Worm (Caenorhabditis elegans): Measurements from ENCODE around the gene F43E12.1.

The F43E12.1 gene

ce11 chrX:7153460-7153859 lies 24.0 kb upstream of the F43E12.1 start:
- TF ChIP-seq klf-2 (GFP tag; conservative IDR thresholded peaks at IDR 0.05) (no peak), med-1 (GFP tag; optimal IDR thresholded peaks at IDR 0.05; ENCODE audit: insufficient read depth) (no peak), tab-1 (GFP tag; IDR thresholded peaks at IDR 0.05) (no peak), ztf-29 (GFP tag; IDR thresholded peaks at IDR 0.05) (no peak), ref-1 (GFP tag; conservative IDR thresholded peaks at IDR 0.05) (no peak), flt-1 (GFP tag; IDR thresholded peaks at IDR 0.05) (no peak), cog-1 (tag; optimal IDR thresholded peaks at IDR 0.05) (no peak), T22C8.4 (GFP tag; IDR thresholded peaks at IDR 0.05) (no peak), ztf-23 (GFP tag; IDR thresholded peaks at IDR 0.05) (no peak)

- no peak for TF ChIP-seq ref-1 (GFP tag; conservative IDR thresholded peaks at IDR 0.05)
Measured at ce11 chrX:7155879-7156278, 21.6 kb upstream of the F43E12.1 start, which contains the start of gene C54D1.7. C54D1.7 (minus strand) TSS chrX:7156035.

ce11 chrX:7157483-7157882 lies 20.0 kb upstream of the F43E12.1 start:
- no peak for TF ChIP-seq ref-1 (GFP tag; conservative IDR thresholded peaks at IDR 0.05)
- no peak for TF ChIP-seq flt-1 (GFP tag; IDR thresholded peaks at IDR 0.05)
- no peak for TF ChIP-seq klf-2 (GFP tag; conservative IDR thresholded peaks at IDR 0.05)
- no peak for TF ChIP-seq cog-1 (tag; optimal IDR thresholded peaks at IDR 0.05)
- TF ChIP-seq tab-1 (GFP tag; IDR thresholded peaks at IDR 0.05) = no peak
- no peak for TF ChIP-seq med-1 (GFP tag; optimal IDR thresholded peaks at IDR 0.05; ENCODE audit: insufficient read depth)
- TF ChIP-seq T22C8.4 (GFP tag; IDR thresholded peaks at IDR 0.05) = no peak
- TF ChIP-seq ztf-29 (GFP tag; IDR thresholded peaks at IDR 0.05) = no peak
- no peak for TF ChIP-seq ztf-23 (GFP tag; IDR thresholded peaks at IDR 0.05)

- TF ChIP-seq ztf-29 (GFP tag; IDR thresholded peaks at IDR 0.05) (no peak), T22C8.4 (GFP tag; IDR thresholded peaks at IDR 0.05) (no peak), ref-1 (GFP tag; conservative IDR thresholded peaks at IDR 0.05) (no peak), klf-2 (GFP tag; conservative IDR thresholded peaks at IDR 0.05) (no peak), cog-1 (tag; optimal IDR thresholded peaks at IDR 0.05) (no peak), tab-1 (GFP tag; IDR thresholded peaks at IDR 0.05) (no peak), ztf-23 (GFP tag; IDR thresholded peaks at IDR 0.05) (no peak), flt-1 (GFP tag; IDR thresholded peaks at IDR 0.05) (no peak), med-1 (GFP tag; optimal IDR thresholded peaks at IDR 0.05; ENCODE audit: insufficient read depth) (no peak)
Measured at ce11 chrX:7158736-7159135, 18.7 kb upstream of the F43E12.1 start, which contains the start of gene pgp-10. pgp-10 (plus strand) TSS chrX:7159036.

ce11 chrX:7162764-7163163 lies 14.7 kb upstream of the F43E12.1 start:
- TF ChIP-seq med-1 (GFP tag; optimal IDR thresholded peaks at IDR 0.05; ENCODE audit: insufficient read depth) = no peak
- no peak for TF ChIP-seq cog-1 (tag; optimal IDR thresholded peaks at IDR 0.05)
- TF ChIP-seq T22C8.4 (GFP tag; IDR thresholded peaks at IDR 0.05) = no peak
- no peak for TF ChIP-seq ztf-29 (GFP tag; IDR thresholded peaks at IDR 0.05)
- no peak for TF ChIP-seq ztf-23 (GFP tag; IDR thresholded peaks at IDR 0.05)
- TF ChIP-seq ref-1 (GFP tag; conservative IDR thresholded peaks at IDR 0.05) = no peak
- TF ChIP-seq flt-1 (GFP tag; IDR thresholded peaks at IDR 0.05) = no peak
- TF ChIP-seq tab-1 (GFP tag; IDR thresholded peaks at IDR 0.05) = no peak
- TF ChIP-seq klf-2 (GFP tag; conservative IDR thresholded peaks at IDR 0.05) = no peak

ce11 chrX:7170575-7171297 lies 6.7 kb upstream of the F43E12.1 start, which contains the start of gene bar-1:
bar-1 (minus strand) TSS chrX:7170625.
- TF ChIP-seq med-1 (GFP tag; optimal IDR thresholded peaks at IDR 0.05; ENCODE audit: insufficient read depth) = no peak

ce11 chrX:7175389-7175788 lies 2.1 kb upstream of the F43E12.1 start:
- TF ChIP-seq klf-2 (GFP tag; conservative IDR thresholded peaks at IDR 0.05) = no peak
- no peak for TF ChIP-seq tab-1 (GFP tag; IDR thresholded peaks at IDR 0.05)
- TF ChIP-seq cog-1 (tag; optimal IDR thresholded peaks at IDR 0.05) = no peak
- TF ChIP-seq ref-1 (GFP tag; conservative IDR thresholded peaks at IDR 0.05) = no peak
- no peak for TF ChIP-seq flt-1 (GFP tag; IDR thresholded peaks at IDR 0.05)
- no peak for TF ChIP-seq med-1 (GFP tag; optimal IDR thresholded peaks at IDR 0.05; ENCODE audit: insufficient read depth)
- TF ChIP-seq T22C8.4 (GFP tag; IDR thresholded peaks at IDR 0.05) = no peak
- no peak for TF ChIP-seq ztf-29 (GFP tag; IDR thresholded peaks at IDR 0.05)

- no peak for TF ChIP-seq med-1 (GFP tag; optimal IDR thresholded peaks at IDR 0.05; ENCODE audit: insufficient read depth)
- no peak for TF ChIP-seq flt-1 (GFP tag; IDR thresholded peaks at IDR 0.05)
- no peak for TF ChIP-seq tab-1 (GFP tag; IDR thresholded peaks at IDR 0.05)
- no peak for TF ChIP-seq T22C8.4 (GFP tag; IDR thresholded peaks at IDR 0.05)
- no peak for TF ChIP-seq ztf-23 (GFP tag; IDR thresholded peaks at IDR 0.05)
- TF ChIP-seq ref-1 (GFP tag; conservative IDR thresholded peaks at IDR 0.05) = no peak
- no peak for TF ChIP-seq cog-1 (tag; optimal IDR thresholded peaks at IDR 0.05)
- no peak for TF ChIP-seq klf-2 (GFP tag; conservative IDR thresholded peaks at IDR 0.05)
- no peak for TF ChIP-seq ztf-29 (GFP tag; IDR thresholded peaks at IDR 0.05)
Measured at ce11 chrX:7176817-7177216, 624 bp upstream of the F43E12.1 start.

- TF ChIP-seq klf-2 (GFP tag; conservative IDR thresholded peaks at IDR 0.05) (no peak), cog-1 (tag; optimal IDR thresholded peaks at IDR 0.05) (no peak), med-1 (GFP tag; optimal IDR thresholded peaks at IDR 0.05; ENCODE audit: insufficient read depth) (no peak), flt-1 (GFP tag; IDR thresholded peaks at IDR 0.05) (no peak), tab-1 (GFP tag; IDR thresholded peaks at IDR 0.05) (no peak), ztf-23 (GFP tag; IDR thresholded peaks at IDR 0.05) (no peak; the same call in 1 of the 2 replicates), ref-1 (GFP tag; conservative IDR thresholded peaks at IDR 0.05) (no peak), T22C8.4 (GFP tag; IDR thresholded peaks at IDR 0.05) (no peak), ztf-29 (GFP tag; IDR thresholded peaks at IDR 0.05) (no peak)
Measured at ce11 chrX:7181627-7182026, 4.2 kb downstream of the F43E12.1 start.

ce11 chrX:7187602-7188001 lies 10.2 kb downstream of the F43E12.1 start, which contains the start of gene C55B6.4:
C55B6.4 (minus strand) TSS chrX:7187702.
- no peak for TF ChIP-seq T22C8.4 (GFP tag; IDR thresholded peaks at IDR 0.05)
- no peak for TF ChIP-seq ztf-23 (GFP tag; IDR thresholded peaks at IDR 0.05)
- TF ChIP-seq cog-1 (tag; optimal IDR thresholded peaks at IDR 0.05) = no peak
- TF ChIP-seq tab-1 (GFP tag; IDR thresholded peaks at IDR 0.05) = no peak
- no peak for TF ChIP-seq klf-2 (GFP tag; conservative IDR thresholded peaks at IDR 0.05)
- TF ChIP-seq ztf-29 (GFP tag; IDR thresholded peaks at IDR 0.05) = no peak
- TF ChIP-seq med-1 (GFP tag; optimal IDR thresholded peaks at IDR 0.05; ENCODE audit: insufficient read depth) = no peak
- TF ChIP-seq flt-1 (GFP tag; IDR thresholded peaks at IDR 0.05) = no peak
- no peak for TF ChIP-seq ref-1 (GFP tag; conservative IDR thresholded peaks at IDR 0.05)
